Fruit fly (Drosophila melanogaster) whole organism, wandering third instar larva: Measurements from ENCODE around the gene CG11951.

Experiments used
- CrebA ChIP-seq: fragments of 200-800 bp; sonication (Bioruptor generic); optimal IDR thresholded peaks from 2 replicates; lab custom pipeline; 2016; ENCODE audit warnings: missing biosample characterization, mild to moderate bottlenecking, missing genetic modification characterization, borderline replicate concordance
- GATAd ChIP-seq: sonication (Bioruptor generic); optimal IDR thresholded peaks from 2 replicates; lab custom pipeline; 2016; ENCODE audit warnings: missing biosample characterization, missing genetic modification characterization
- Hnf4 ChIP-seq: fragments of 200-800 bp; sonication (Bioruptor generic); optimal IDR thresholded peaks from 2 replicates; lab custom pipeline; 2016; ENCODE audit warnings: missing biosample characterization, mild to moderate bottlenecking, missing genetic modification characterization
- N ChIP-seq: fragments of >200 bp; optimal IDR thresholded peaks from 2 replicates; lab custom pipeline; 2018; ENCODE audit warnings: missing biosample characterization, missing external identifiers, missing genetic modification characterization
- Vsx2 ChIP-seq: fragments of 200-300, 225-300 bp; sonication (Bioruptor generic); optimal IDR thresholded peaks from 2 replicates; lab custom pipeline; 2018; ENCODE audit warnings: missing biosample characterization, missing genetic modification characterization; ENCODE audit not compliant: partially characterized antibody
- psq ChIP-seq: fragments of 200-800 bp; sonication (Bioruptor generic); optimal IDR thresholded peaks from 3 replicates; lab custom pipeline; 2017; ENCODE audit warnings: missing biosample characterization, mild to moderate bottlenecking, missing genetic modification characterization, moderate library complexity
- tai ChIP-seq: sonication (Bioruptor generic); optimal IDR thresholded peaks from 2 replicates; lab custom pipeline; 2016; ENCODE audit warnings: missing biosample characterization, missing genetic modification characterization
- usp ChIP-seq: fragments of >200 bp; optimal IDR thresholded peaks from 2 replicates; lab custom pipeline; 2017; ENCODE audit warnings: missing biosample characterization, missing genetic modification characterization
- woc ChIP-seq: sonication (Bioruptor generic); optimal IDR thresholded peaks from 2 replicates; lab custom pipeline; 2016; ENCODE audit warnings: missing biosample characterization, mild to moderate bottlenecking, missing genetic modification characterization

DNA sequence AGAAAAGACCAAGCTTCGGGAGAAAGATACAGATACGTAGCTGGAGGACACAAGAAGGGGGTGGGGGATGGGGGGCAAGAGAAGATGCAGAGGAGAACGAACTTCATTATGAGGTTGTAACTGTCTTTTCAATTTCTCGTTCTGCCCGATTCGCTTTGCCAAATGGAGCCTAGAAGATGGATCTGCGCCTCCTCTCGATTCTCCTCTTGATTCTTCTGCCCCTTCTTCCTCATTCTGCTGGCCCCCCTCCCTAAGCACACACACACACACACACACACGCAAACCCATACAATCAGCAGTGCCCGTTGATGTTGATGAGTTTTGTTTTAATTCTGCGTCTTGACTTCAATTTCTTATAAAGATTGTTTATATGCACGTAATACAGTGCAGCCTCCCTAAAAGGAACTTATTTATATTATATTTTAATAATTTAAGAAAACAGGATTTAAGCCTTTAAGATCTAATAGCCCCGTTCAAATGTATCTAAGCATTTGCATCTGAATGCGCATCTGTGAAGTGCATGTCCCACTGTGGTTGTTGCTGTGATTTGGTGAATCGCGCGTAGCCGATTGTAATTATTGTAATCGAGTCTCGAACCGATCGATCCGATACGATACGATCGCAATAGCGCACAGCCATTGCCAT, 31.4 kb downstream of the CG11951 start:
- TF ChIP-seq Hnf4 (GFP tag; lab: Kevin White, UChicago) (peak; percentile 74), Vsx2 (GFP tag; lab: Kevin White, UChicago) (no peak), usp (GFP tag; lab: Kevin White, UChicago) (no peak), psq (GFP tag; lab: Kevin White, UChicago) (peak; percentile 91), N (GFP tag; lab: Kevin White, UChicago) (peak; percentile 56), woc (GFP tag; lab: Kevin White, UChicago) (peak; percentile 50), GATAd (GFP tag; lab: Kevin White, UChicago) (no peak), CrebA (GFP tag; lab: Kevin White, UChicago) (no peak), tai (GFP tag; lab: Kevin White, UChicago) (no peak)
